Fruit fly (Drosophila melanogaster) whole organism, embryonic: ENCODE data around the gene fzy.

ENCODE experiments used
- CG12071 ChIP-seq: fragments of 200-800 bp; sonication (Bioruptor generic); optimal IDR thresholded peaks from 3 replicates; lab custom pipeline; 2018; ENCODE audit warnings: missing biosample characterization, mild to moderate bottlenecking, missing genetic modification characterization
- CG13123 ChIP-seq: fragments of 200-800 bp; sonication (Bioruptor generic); optimal IDR thresholded peaks from 2 replicates; lab custom pipeline; 2016; ENCODE audit warnings: missing biosample characterization, missing genetic modification characterization
- CG13287 ChIP-seq: fragments of 200-800 bp; sonication (Bioruptor generic); IDR thresholded peaks from 2 replicates; pipeline ENCODE4 v1.3.6; 2022; ENCODE audit warnings: missing biosample characterization, missing genetic modification characterization; ENCODE audit not compliant: partially characterized antibody
- CG13624 ChIP-seq: fragments of 200-800 bp; sonication (Bioruptor generic); optimal IDR thresholded peaks from 2 replicates; lab custom pipeline; 2016; ENCODE audit warnings: missing biosample characterization, missing genetic modification characterization
- CG13775 ChIP-seq: fragments of 200-800 bp; sonication (Bioruptor generic); optimal IDR thresholded peaks from 3 replicates; lab custom pipeline; 2017; ENCODE audit warnings: missing biosample characterization, mild to moderate bottlenecking, missing genetic modification characterization
- CG14710 ChIP-seq: fragments of 200-800 bp; sonication (Bioruptor generic); optimal IDR thresholded peaks from 3 replicates; lab custom pipeline; 2019; ENCODE audit warnings: missing biosample characterization, mild to moderate bottlenecking, missing genetic modification characterization, moderate library complexity
- CG15479 ChIP-seq: fragments of 200-800 bp; sonication (Bioruptor generic); optimal IDR thresholded peaks from 3 replicates; lab custom pipeline; 2019; ENCODE audit warnings: missing biosample characterization, mild to moderate bottlenecking, missing genetic modification characterization, moderate library complexity
- CG1603 ChIP-seq: fragments of 200-800 bp; sonication (Bioruptor generic); optimal IDR thresholded peaks from 2 replicates; lab custom pipeline; 2019; ENCODE audit warnings: missing biosample characterization, mild to moderate bottlenecking, missing genetic modification characterization, moderate library complexity
- CG17186 ChIP-seq: fragments of 200-800 bp; sonication (Bioruptor generic); optimal IDR thresholded peaks from 3 replicates; lab custom pipeline; 2017; ENCODE audit warnings: missing biosample characterization, missing genetic modification reagents, missing genetic modification characterization
- CG17385 ChIP-seq: fragments of 200-800 bp; sonication (Bioruptor generic); optimal IDR thresholded peaks from 3 replicates; lab custom pipeline; 2018; ENCODE audit warnings: missing biosample characterization, mild to moderate bottlenecking, missing genetic modification characterization
- CG17912 ChIP-seq: fragments of 200-800 bp; sonication (Bioruptor generic); optimal IDR thresholded peaks from 2 replicates; lab custom pipeline; 2018; ENCODE audit warnings: missing biosample characterization, mild to moderate bottlenecking, missing genetic modification characterization
- CG2116 ChIP-seq: fragments of 200-800 bp; sonication (Bioruptor generic); optimal IDR thresholded peaks from 3 replicates; lab custom pipeline; 2018; ENCODE audit warnings: missing biosample characterization, mild to moderate bottlenecking, missing genetic modification characterization
- CG2712 ChIP-seq: fragments of 200-800 bp; optimal IDR thresholded peaks from 3 replicates; lab custom pipeline; 2019; ENCODE audit warnings: missing biosample characterization, mild to moderate bottlenecking, missing genetic modification characterization, moderate library complexity
- CG34224 ChIP-seq: fragments of 200-800 bp; sonication (Bioruptor generic); IDR thresholded peaks from 3 replicates; pipeline ENCODE4 v1.3.6; 2022; ENCODE audit warnings: missing biosample characterization, missing genetic modification characterization; ENCODE audit not compliant: partially characterized antibody
- CG34422 ChIP-seq: fragments of 200-800 bp; sonication (Bioruptor generic); IDR thresholded peaks from 3 replicates; pipeline ENCODE4 v1.3.6; 2022; ENCODE audit warnings: missing biosample characterization, missing genetic modification characterization
- CG4854 ChIP-seq: fragments of 200-800 bp; sonication (Bioruptor generic); optimal IDR thresholded peaks from 2 replicates; lab custom pipeline; 2016; ENCODE audit warnings: missing biosample characterization, missing genetic modification characterization, inconsistent platforms
- CG5245 ChIP-seq: fragments of 200-800 bp; sonication (Bioruptor generic); optimal IDR thresholded peaks from 3 replicates; lab custom pipeline; 2016; ENCODE audit warnings: missing biosample characterization, missing genetic modification characterization
- CG6272 ChIP-seq: fragments of 200-800 bp; sonication (Bioruptor generic); IDR thresholded peaks from 2 replicates; pipeline ENCODE4 v1.3.6; 2022; ENCODE audit warnings: missing biosample characterization, missing genetic modification characterization
- CG9797 ChIP-seq: fragments of 200-800 bp; sonication (Bioruptor generic); optimal IDR thresholded peaks from 3 replicates; lab custom pipeline; 2018; ENCODE audit warnings: missing biosample characterization, mild to moderate bottlenecking, missing genetic modification characterization
- CHES-1-like ChIP-seq: fragments of 200-800 bp; sonication (Bioruptor generic); optimal IDR thresholded peaks from 2 replicates; lab custom pipeline; 2016; ENCODE audit warnings: missing biosample characterization, missing genetic modification characterization
- CTCF ChIP-seq: fragments of 200-800 bp; sonication (Bioruptor generic); optimal IDR thresholded peaks from 2 replicates; lab custom pipeline; 2017; ENCODE audit warnings: missing biosample characterization, mild to moderate bottlenecking, missing genetic modification characterization, moderate library complexity
- Dip3 ChIP-seq: fragments of 200-800 bp; sonication (Bioruptor generic); optimal IDR thresholded peaks from 3 replicates; lab custom pipeline; 2016; ENCODE audit warnings: missing biosample characterization, missing genetic modification characterization
- Dll ChIP-seq: fragments of 200-800 bp; sonication (Bioruptor generic); IDR thresholded peaks from 4 replicates; pipeline ENCODE4 v1.3.6; 2022; ENCODE audit warnings: missing biosample characterization, missing genetic modification characterization; ENCODE audit not compliant: partially characterized antibody
- E2f1 ChIP-seq: fragments of 200-800 bp; sonication (Bioruptor generic); IDR thresholded peaks from 2 replicates; pipeline ENCODE4 v1.3.6; 2022; ENCODE audit warnings: missing biosample characterization, missing genetic modification characterization
- Fer1 ChIP-seq: fragments of 200-800 bp; sonication (Bioruptor generic); optimal IDR thresholded peaks from 2 replicates; lab custom pipeline; 2017; ENCODE audit warnings: missing biosample characterization, mild to moderate bottlenecking, missing genetic modification characterization
- H2.0 ChIP-seq: fragments of 200-800 bp; sonication (Bioruptor generic); IDR thresholded peaks from 2 replicates; pipeline ENCODE4 v1.3.6; 2022; ENCODE audit warnings: missing biosample characterization, missing genetic modification characterization
- HLH3B ChIP-seq: fragments of 200-800 bp; sonication (Bioruptor generic); IDR thresholded peaks from 2 replicates; pipeline ENCODE4 v1.3.6; 2022; ENCODE audit warnings: missing biosample characterization, missing genetic modification characterization
- Hand ChIP-seq: fragments of 200-800 bp; sonication (Bioruptor generic); optimal IDR thresholded peaks from 2 replicates; lab custom pipeline; 2017; ENCODE audit warnings: mild to moderate bottlenecking, missing biosample characterization, missing genetic modification reagents, missing genetic modification characterization
- Kr ChIP-seq: fragments of 200-800 bp; sonication (Bioruptor generic); optimal IDR thresholded peaks from 2 replicates; lab custom pipeline; 2017; ENCODE audit warnings: missing biosample characterization, mild to moderate bottlenecking, missing genetic modification characterization
- Mad ChIP-seq: fragments of 200-800 bp; sonication (Bioruptor generic); optimal IDR thresholded peaks from 2 replicates; lab custom pipeline; 2016; ENCODE audit warnings: missing biosample characterization, missing genetic modification characterization
- Med ChIP-seq: fragments of 200-800 bp; sonication (Bioruptor generic); peaks from one replicate; lab custom pipeline; 2016; ENCODE audit warnings: missing biosample characterization, missing genetic modification characterization, mild to moderate bottlenecking, inconsistent platforms, moderate library complexity
- Meics ChIP-seq: fragments of 200-800 bp; sonication (Bioruptor generic); optimal IDR thresholded peaks from 2 replicates; lab custom pipeline; 2017; ENCODE audit warnings: missing biosample characterization, mild to moderate bottlenecking, missing genetic modification characterization
- Neu2 ChIP-seq: fragments of 200-800 bp; sonication (Bioruptor generic); optimal IDR thresholded peaks from 3 replicates; lab custom pipeline; 2016; ENCODE audit warnings: missing biosample characterization, missing genetic modification characterization, borderline replicate concordance
- Side ChIP-seq: fragments of 200-800 bp; sonication (Bioruptor generic); optimal IDR thresholded peaks from 2 replicates; lab custom pipeline; 2016; ENCODE audit warnings: missing biosample characterization, missing genetic modification characterization
- Xbp1 ChIP-seq: fragments of 200-800 bp; sonication (Bioruptor generic); optimal IDR thresholded peaks from 3 replicates; lab custom pipeline; 2016; ENCODE audit warnings: missing biosample characterization, mild to moderate bottlenecking, missing genetic modification characterization
- caup ChIP-seq: fragments of 200-800 bp; sonication (Bioruptor generic); optimal IDR thresholded peaks from 3 replicates; lab custom pipeline; 2017; ENCODE audit warnings: missing biosample characterization, mild to moderate bottlenecking, missing genetic modification characterization, moderate library complexity; ENCODE audit not compliant: severe bottlenecking
- dati ChIP-seq: fragments of 200-800 bp; sonication (Bioruptor generic); IDR thresholded peaks from 2 replicates; pipeline ENCODE4 v1.3.6; 2022; ENCODE audit warnings: missing biosample characterization, missing genetic modification characterization
- fd64A ChIP-seq: fragments of 200-800 bp; sonication (Bioruptor generic); optimal IDR thresholded peaks from 3 replicates; lab custom pipeline; 2018; ENCODE audit warnings: missing biosample characterization, mild to moderate bottlenecking, missing genetic modification characterization
- gcm2 ChIP-seq: fragments of 200-800 bp; sonication (Bioruptor generic); optimal IDR thresholded peaks from 2 replicates; lab custom pipeline; 2016; ENCODE audit warnings: missing biosample characterization, missing genetic modification characterization
- gro ChIP-seq: fragments of 200-800 bp; sonication (Bioruptor generic); optimal IDR thresholded peaks from 2 replicates; lab custom pipeline; 2016; ENCODE audit warnings: missing biosample characterization, missing genetic modification characterization
- jumu ChIP-seq: fragments of 200-800 bp; sonication (Bioruptor generic); optimal IDR thresholded peaks from 3 replicates; lab custom pipeline; 2016; ENCODE audit warnings: missing biosample characterization, missing genetic modification characterization
- knrl ChIP-seq: fragments of 200-800 bp; sonication (Bioruptor generic); IDR thresholded peaks from 3 replicates; pipeline ENCODE4 v1.3.6; 2022; ENCODE audit warnings: missing biosample characterization, missing genetic modification characterization; ENCODE audit not compliant: partially characterized antibody
- lmd ChIP-seq: fragments of 200-800 bp; sonication (Bioruptor generic); IDR thresholded peaks from 2 replicates; pipeline ENCODE4 v1.3.6; 2022; ENCODE audit warnings: missing biosample characterization, missing genetic modification characterization
- maf-S ChIP-seq: fragments of 200-800 bp; sonication (Bioruptor generic); optimal IDR thresholded peaks from 2 replicates; lab custom pipeline; 2016; ENCODE audit warnings: missing biosample characterization, missing genetic modification characterization
- nmo ChIP-seq: fragments of 200-800 bp; sonication (Bioruptor generic); optimal IDR thresholded peaks from 2 replicates; lab custom pipeline; 2018; ENCODE audit warnings: missing biosample characterization, mild to moderate bottlenecking, missing genetic modification characterization, moderate library complexity
- pfk ChIP-seq: fragments of 200-800 bp; sonication (Bioruptor generic); optimal IDR thresholded peaks from 2 replicates; lab custom pipeline; 2018; ENCODE audit warnings: missing biosample characterization, mild to moderate bottlenecking, missing genetic modification characterization, moderate library complexity
- slbo ChIP-seq: fragments of 200-800 bp; sonication (Bioruptor generic); IDR thresholded peaks from 2 replicates; pipeline ENCODE4 v1.3.6; 2022; ENCODE audit warnings: missing biosample characterization, missing genetic modification characterization
- zen2 ChIP-seq: fragments of 200-800 bp; sonication (Bioruptor generic); IDR thresholded peaks from 3 replicates; pipeline ENCODE4 v1.3.6; 2022; ENCODE audit warnings: missing biosample characterization, missing genetic modification characterization; ENCODE audit not compliant: partially characterized antibody

fzy gene

dm6 chr2L:16299466-16300311 is 11.1 kb upstream of the fzy start, which contains the start of the genes heix and CG17328 (continued):
- TF ChIP-seq E2f1 (GFP tag; lab: Robert Waterston, UW) (peak; percentile 70), Med (peak; percentile 93), CG6272 (GFP tag; lab: Robert Waterston, UW) (no peak; the same call in none of the 2 replicates), CG14710 (tag; lab: Kevin White, UChicago) (peak; percentile 94), Neu2 (GFP tag; lab: Kevin White, UChicago) (no peak), CG34224 (0 out of 3 replicates have a peak, but pooled peaks have one; percentile 12), CG2712 (peak; percentile 74), CG17385 (GFP tag; lab: Kevin White, UChicago) (peak; percentile 58), CG9797 (peak; percentile 75), CG1603 (tag; lab: Kevin White, UChicago) (peak; percentile 63), Xbp1 (GFP tag; lab: Kevin White, UChicago) (peak; percentile 81), CG34422 (GFP tag; lab: Robert Waterston, UW) (peak; percentile 60), jumu (GFP tag; lab: Kevin White, UChicago) (peak; percentile 50), Fer1 (GFP tag; lab: Kevin White, UChicago) (peak; percentile 55), Meics (peak; percentile 73), Dll (GFP tag; lab: Robert Waterston, UW) (peak; percentile 49; the same call in 1 of the 4 replicates), HLH3B (GFP tag; lab: Robert Waterston, UW) (0 out of 2 replicates have a peak, but pooled peaks have one; percentile 69), maf-S (GFP tag; lab: Kevin White, UChicago) (peak; percentile 55), CTCF (GFP tag; lab: Kevin White, UChicago) (no peak), zen2 (GFP tag; lab: Robert Waterston, UW) (no peak), CG13624 (peak; percentile 60), nmo (peak; percentile 81), H2.0 (GFP tag; lab: Robert Waterston, UW) (peak; percentile 68), CG12071 (GFP tag; lab: Kevin White, UChicago) (no peak), Side (peak; percentile 32), fd64A (no peak), CG15479 (GFP tag; lab: Kevin White, UChicago) (peak; percentile 73), knrl (GFP tag; lab: Robert Waterston, UW) (no peak), gro (GFP tag; lab: Kevin White, UChicago) (peak; percentile 31), CHES-1-like (peak; percentile 49), CG17186 (GFP tag; lab: Kevin White, UChicago) (peak; percentile 61), Dip3 (GFP tag; lab: Kevin White, UChicago) (peak; percentile 69), Kr (GFP tag; lab: Kevin White, UChicago) (no peak), gcm2 (no peak), caup (peak; percentile 64), CG13287 (0 out of 2 replicates have a peak, but pooled peaks have one; percentile 28), CG2116 (peak; percentile 75), CG4854 (GFP tag; lab: Kevin White, UChicago) (peak; percentile 1), slbo (GFP tag; lab: Robert Waterston, UW) (peak; percentile 89), dati (GFP tag; lab: Robert Waterston, UW) (no peak), Mad (GFP tag; lab: Kevin White, UChicago) (peak; percentile 69), pfk (GFP tag; lab: Kevin White, UChicago) (no peak), lmd (GFP tag; lab: Robert Waterston, UW) (peak; percentile 78), CG13775 (GFP tag; lab: Kevin White, UChicago) (peak; percentile 79), Hand (GFP tag; lab: Kevin White, UChicago) (no peak), CG17912 (GFP tag; lab: Kevin White, UChicago) (peak; percentile 47), CG13123 (GFP tag; lab: Kevin White, UChicago) (peak; percentile 7), CG5245 (GFP tag; lab: Kevin White, UChicago) (no peak)
